Fruit fly (Drosophila melanogaster): Measurements from ENCODE around the gene CG34015.

The CG34015 gene

DNA sequence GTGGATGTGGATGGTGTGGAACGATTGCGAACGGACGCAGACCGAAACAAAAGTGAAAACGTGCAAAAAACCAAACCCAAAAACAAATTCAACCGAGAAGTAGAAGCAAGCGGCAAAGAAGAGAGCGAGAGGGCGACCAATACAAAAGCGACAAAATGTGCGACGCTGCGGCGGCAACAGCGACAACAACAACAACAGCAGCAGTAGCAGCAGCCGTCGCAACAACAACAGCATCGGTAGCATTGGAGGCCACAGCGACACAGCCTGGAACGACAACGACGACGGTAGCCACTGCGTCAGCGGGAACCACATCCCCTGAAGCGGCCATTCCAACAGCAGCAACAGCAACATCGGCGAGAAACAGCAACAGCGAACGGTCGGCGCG lies 25.0 kb downstream of the CG34015 start:
- no peak for TF ChIP-seq Jra (GFP tag; optimal IDR thresholded peaks at IDR 0.05)
- peak; percentile 65 for TF ChIP-seq psq (GFP tag; optimal IDR thresholded peaks at IDR 0.05)
- no peak for TF ChIP-seq tai (GFP tag; optimal IDR thresholded peaks at IDR 0.05)
- no peak for TF ChIP-seq OdsH (GFP tag; optimal IDR thresholded peaks at IDR 0.05)

DNA sequence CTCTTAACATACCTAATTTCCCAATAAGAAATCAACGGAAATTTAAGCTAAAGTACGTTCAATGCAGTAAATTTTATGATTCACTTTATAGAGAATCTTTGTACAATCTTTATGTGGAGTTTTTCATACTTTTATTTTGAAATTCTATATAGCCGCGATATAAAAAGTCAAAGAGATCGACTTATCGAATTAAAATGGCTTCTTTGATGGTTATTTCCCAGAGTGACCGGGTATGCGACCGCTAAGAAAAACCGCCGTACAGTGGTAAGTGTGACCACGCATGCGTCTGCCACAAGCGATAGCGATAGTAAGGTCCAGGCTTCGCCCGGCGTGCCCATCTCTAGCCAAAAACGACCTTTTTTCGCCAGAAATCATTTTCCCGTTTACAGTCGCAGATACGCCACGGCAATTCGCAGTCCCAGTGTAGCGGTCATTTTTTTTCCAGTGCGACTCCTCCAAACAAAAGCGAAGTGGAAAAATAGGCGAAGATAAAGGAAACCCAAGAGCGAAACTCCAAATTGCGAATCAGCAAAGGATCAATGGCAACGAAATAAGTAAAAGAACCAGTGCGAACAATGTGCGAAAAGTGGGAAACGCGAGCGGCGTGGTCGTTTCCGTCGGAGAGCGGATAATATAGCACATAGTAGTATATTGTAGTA lies 25.5 kb downstream of the CG34015 start, which contains the start of gene hang:
TSS of gene hang (plus strand) at position 366 of the 659 bp plus-strand sequence.
- TF ChIP-seq Hnf4 (GFP tag; optimal IDR thresholded peaks at IDR 0.05) (peak; percentile 49), Dfd (GFP tag; optimal IDR thresholded peaks at IDR 0.05) (no peak), dsf (GFP tag; optimal IDR thresholded peaks at IDR 0.05; ENCODE audit: borderline replicate concordance) (peak; percentile 1), GATAd (GFP tag; optimal IDR thresholded peaks at IDR 0.05) (no peak), brk (GFP tag; optimal IDR thresholded peaks at IDR 0.05) (no peak), sage (GFP tag; optimal IDR thresholded peaks at IDR 0.05) (no peak), CG9705 (GFP tag; optimal IDR thresholded peaks at IDR 0.05) (no peak), Jra (GFP tag; optimal IDR thresholded peaks at IDR 0.05) (no peak), CG32264 (GFP tag; optimal IDR thresholded peaks at IDR 0.05) (no peak), lola (GFP tag; optimal IDR thresholded peaks at IDR 0.05) (no peak), woc (GFP tag; optimal IDR thresholded peaks at IDR 0.05) (peak; percentile 7), Mio (GFP tag; optimal IDR thresholded peaks at IDR 0.05) (no peak), HLH106 (tag; optimal IDR thresholded peaks at IDR 0.05) (peak; percentile 3), Myc (optimal IDR thresholded peaks at IDR 0.05) (no peak), sv (GFP tag; optimal IDR thresholded peaks at IDR 0.05) (no peak), br (GFP tag; optimal IDR thresholded peaks at IDR 0.05) (peak; percentile 30), tai (GFP tag; optimal IDR thresholded peaks at IDR 0.05) (no peak), pan (optimal IDR thresholded peaks at IDR 0.05) (no peak), Dif (GFP tag; optimal IDR thresholded peaks at IDR 0.05; ENCODE audit: partially characterized antibody) (no peak), OdsH (GFP tag; optimal IDR thresholded peaks at IDR 0.05) (peak; percentile 21), fru (GFP tag; optimal IDR thresholded peaks at IDR 0.05) (no peak), usp (GFP tag; optimal IDR thresholded peaks at IDR 0.05) (no peak), ey (GFP tag; optimal IDR thresholded peaks at IDR 0.05) (peak; percentile 4), Sp1 (GFP tag; optimal IDR thresholded peaks at IDR 0.05) (peak; percentile 54), Hr83 (GFP tag; optimal IDR thresholded peaks at IDR 0.05; ENCODE audit: poor library complexity, severe bottlenecking) (peak; percentile 45), dl (GFP tag; optimal IDR thresholded peaks at IDR 0.05; ENCODE audit: insufficient read depth in 1 of 2, partially characterized antibody in 2 of 2) (peak in 1 of 2 experiments; percentile 14), dmrt93B (GFP tag; optimal IDR thresholded peaks at IDR 0.05) (no peak), N (GFP tag; optimal IDR thresholded peaks at IDR 0.05) (no peak), CrebA (GFP tag; optimal IDR thresholded peaks at IDR 0.05; ENCODE audit: borderline replicate concordance) (no peak), rgr (GFP tag; optimal IDR thresholded peaks at IDR 0.05) (peak; percentile 54), Abd-B (GFP tag; optimal IDR thresholded peaks at IDR 0.05) (no peak), Vsx2 (GFP tag; optimal IDR thresholded peaks at IDR 0.05; ENCODE audit: partially characterized antibody) (no peak), h (GFP tag; optimal IDR thresholded peaks at IDR 0.05) (peak; percentile 54), jim (GFP tag; optimal IDR thresholded peaks at IDR 0.05) (peak; percentile 44), foxo (GFP tag; optimal IDR thresholded peaks at IDR 0.05) (peak in 1 of 2 experiments; percentile 46), Rel (GFP tag; optimal IDR thresholded peaks at IDR 0.05) (no peak), Rel (tag; optimal IDR thresholded peaks at IDR 0.05) (peak; percentile 44), Hr78 (GFP tag; optimal IDR thresholded peaks at IDR 0.05) (no peak), psq (GFP tag; optimal IDR thresholded peaks at IDR 0.05) (peak; percentile 79)

DNA sequence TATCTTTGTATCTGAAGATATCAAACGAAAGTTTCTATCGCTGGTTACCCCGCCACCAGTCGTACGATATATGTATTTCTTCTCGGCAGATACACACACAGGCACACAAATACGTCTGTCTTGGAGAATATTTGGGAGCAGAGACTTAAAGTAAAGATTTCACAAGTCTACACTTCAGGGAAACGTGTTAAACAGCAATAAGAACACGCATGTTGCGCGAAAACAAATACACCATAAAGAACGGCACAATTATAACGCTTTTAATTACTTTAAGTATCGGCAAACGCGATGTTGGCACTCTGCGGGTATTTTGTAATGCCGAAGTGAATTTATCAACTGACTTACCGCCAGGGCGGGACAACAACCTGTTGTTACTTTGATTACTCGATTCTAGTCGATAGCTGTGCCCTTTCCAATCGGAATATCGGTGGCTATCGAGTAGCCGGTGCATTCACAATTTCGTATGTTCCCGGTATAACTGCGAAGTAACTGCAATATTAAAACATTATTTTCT lies 26.1 kb downstream of the CG34015 start, which contains the start of gene AnxB11:
TSS of gene AnxB11 (minus strand) at position 367 of the 514 bp plus-strand sequence.
- TF ChIP-seq dmrt93B (GFP tag; optimal IDR thresholded peaks at IDR 0.05) (no peak), Jra (GFP tag; optimal IDR thresholded peaks at IDR 0.05) (peak; percentile 6), OdsH (GFP tag; optimal IDR thresholded peaks at IDR 0.05) (peak; percentile 2), Rel (GFP tag; optimal IDR thresholded peaks at IDR 0.05) (no peak), Rel (tag; optimal IDR thresholded peaks at IDR 0.05) (peak; percentile 40), tai (GFP tag; optimal IDR thresholded peaks at IDR 0.05) (no peak), Hr78 (GFP tag; optimal IDR thresholded peaks at IDR 0.05) (no peak)
